Fruit fly (Drosophila melanogaster) whole organism, embryonic: ENCODE measurements around the gene lectin-37Db.

Experiments used
- Awh ChIP-seq: fragments of 200-800 bp; sonication (Bioruptor generic); IDR thresholded peaks from 2 replicates; pipeline ENCODE4, ENCODE4 v1.3.6; 2022; ENCODE audit warnings: missing biosample characterization, missing genetic modification characterization
- Bdp1 ChIP-seq: fragments of 200-800 bp; sonication (Bioruptor generic); optimal IDR thresholded peaks from 3 replicates; lab custom pipeline; 2016; ENCODE audit warnings: missing biosample characterization, missing genetic modification characterization
- CG10147 ChIP-seq: fragments of 200-800 bp; sonication (Bioruptor generic); optimal IDR thresholded peaks from 2 replicates; lab custom pipeline; 2019; ENCODE audit warnings: missing biosample characterization, mild to moderate bottlenecking, missing genetic modification characterization, moderate library complexity
- CG1024 ChIP-seq: fragments of 200-800 bp; sonication (Bioruptor generic); IDR thresholded peaks from 2 replicates; pipeline ENCODE4 v1.3.6; 2022; ENCODE audit warnings: missing biosample characterization, missing genetic modification characterization
- CG1233 ChIP-seq: fragments of 200-800 bp; sonication (Bioruptor generic); optimal IDR thresholded peaks from 4 replicates; lab custom pipeline; 2018; ENCODE audit warnings: missing biosample characterization, mild to moderate bottlenecking, missing genetic modification characterization
- CG12769 ChIP-seq: fragments of 200-800 bp; sonication (Bioruptor generic); optimal IDR thresholded peaks from 2 replicates; lab custom pipeline; 2019; ENCODE audit warnings: missing biosample characterization, mild to moderate bottlenecking, missing genetic modification characterization, moderate library complexity
- CG13123 ChIP-seq: fragments of 200-800 bp; sonication (Bioruptor generic); optimal IDR thresholded peaks from 2 replicates; lab custom pipeline; 2016; ENCODE audit warnings: missing biosample characterization, missing genetic modification characterization
- CG15601 ChIP-seq: fragments of 200-800 bp; sonication (Bioruptor generic); optimal IDR thresholded peaks from 3 replicates; lab custom pipeline; 2019; ENCODE audit warnings: missing biosample characterization, mild to moderate bottlenecking, missing genetic modification characterization, moderate library complexity
- CG1602 ChIP-seq: fragments of 200-800 bp; sonication (Bioruptor generic); optimal IDR thresholded peaks from 3 replicates; lab custom pipeline; 2016; ENCODE audit warnings: missing biosample characterization, missing genetic modification characterization
- CG4424 ChIP-seq: fragments of 200-800 bp; sonication (Bioruptor generic); optimal IDR thresholded peaks from 3 replicates; lab custom pipeline; 2016; ENCODE audit warnings: missing biosample characterization, missing genetic modification characterization
- CG6254 ChIP-seq: fragments of 200-800 bp; sonication (Bioruptor generic); optimal IDR thresholded peaks from 3 replicates; lab custom pipeline; 2017; ENCODE audit warnings: mild to moderate bottlenecking, missing biosample characterization, missing genetic modification reagents, missing genetic modification characterization
- CG8281 ChIP-seq: fragments of 200-800 bp; sonication (Bioruptor generic); optimal IDR thresholded peaks from 2 replicates; lab custom pipeline; 2018; ENCODE audit warnings: missing biosample characterization, mild to moderate bottlenecking, missing genetic modification characterization, moderate library complexity
- D ChIP-seq, 2 experiments: fragments of 200-800 bp in 1 of 2; fragments of >200 bp in 1 of 2; sonication (Bioruptor generic) in 1 of 2; optimal IDR thresholded peaks; 2 replicates in 1 of 2; 3 replicates in 1 of 2; lab custom pipeline; 2017; ENCODE audit warnings: mild to moderate bottlenecking in 1 of 2, missing biosample characterization in 1 of 2, missing genetic modification characterization in 1 of 2, missing genetic modification reagents in 1 of 2
- Doc3 ChIP-seq: fragments of 200-800 bp; sonication (Bioruptor generic); IDR thresholded peaks from 3 replicates; pipeline ENCODE4 v1.3.6; 2022; ENCODE audit warnings: missing biosample characterization, missing genetic modification characterization; ENCODE audit not compliant: partially characterized antibody
- Dp ChIP-seq: fragments of 200-800 bp; sonication (Bioruptor generic); optimal IDR thresholded peaks from 2 replicates; lab custom pipeline; 2018; ENCODE audit warnings: missing biosample characterization, mild to moderate bottlenecking, missing genetic modification characterization, moderate library complexity
- Fer2 ChIP-seq: fragments of 200-800 bp; sonication (Bioruptor generic); optimal IDR thresholded peaks from 2 replicates; lab custom pipeline; 2018; ENCODE audit warnings: missing biosample characterization, mild to moderate bottlenecking, missing genetic modification characterization, moderate library complexity
- HLH3B ChIP-seq: fragments of 200-800 bp; sonication (Bioruptor generic); IDR thresholded peaks from 2 replicates; pipeline ENCODE4 v1.3.6; 2022; ENCODE audit warnings: missing biosample characterization, missing genetic modification characterization
- HLH54F ChIP-seq: fragments of 200-800 bp; sonication (Bioruptor generic); optimal IDR thresholded peaks from 3 replicates; lab custom pipeline; 2016; ENCODE audit warnings: missing biosample characterization, missing genetic modification characterization
- Hand ChIP-seq: fragments of 200-800 bp; sonication (Bioruptor generic); optimal IDR thresholded peaks from 2 replicates; lab custom pipeline; 2017; ENCODE audit warnings: mild to moderate bottlenecking, missing biosample characterization, missing genetic modification reagents, missing genetic modification characterization
- Nf-YB ChIP-seq: fragments of 200-800 bp; sonication (Bioruptor generic); optimal IDR thresholded peaks from 3 replicates; lab custom pipeline; 2019; ENCODE audit warnings: missing biosample characterization, mild to moderate bottlenecking, missing genetic modification characterization, moderate library complexity
- Rfx ChIP-seq: fragments of 200-800 bp; sonication (Bioruptor generic); IDR thresholded peaks from 2 replicates; pipeline ENCODE4 v1.3.6; 2022; ENCODE audit warnings: missing biosample characterization, missing genetic modification characterization
- Scr ChIP-seq: fragments of 200-800 bp; sonication (Bioruptor generic); IDR thresholded peaks from 2 replicates; pipeline ENCODE4 v1.3.6; 2022; ENCODE audit warnings: missing biosample characterization, missing genetic modification characterization; ENCODE audit not compliant: partially characterized antibody
- Sox102F ChIP-seq: fragments of 200-800 bp; sonication (Bioruptor generic); optimal IDR thresholded peaks from 2 replicates; lab custom pipeline; 2018; ENCODE audit warnings: missing biosample characterization, mild to moderate bottlenecking, missing genetic modification characterization, moderate library complexity
- Spps ChIP-seq: fragments of 200-800 bp; sonication (Bioruptor generic); optimal IDR thresholded peaks from 2 replicates; lab custom pipeline; 2018; ENCODE audit warnings: missing biosample characterization, mild to moderate bottlenecking, missing genetic modification characterization
- TFAM ChIP-seq: fragments of 200-800 bp; sonication (Bioruptor generic); optimal IDR thresholded peaks from 2 replicates; lab custom pipeline; 2017; ENCODE audit warnings: missing biosample characterization, missing genetic modification characterization, inconsistent platforms
- Trl ChIP-seq, 3 experiments: fragments of >200 bp in 2 of 3; fragments of 200-800 bp in 1 of 3; sonication (Bioruptor generic) in 1 of 3; optimal IDR thresholded peaks; 2 replicates in 1 of 3; 3 replicates in 2 of 3; lab custom pipeline; 2016 to 2017; ENCODE audit warnings: missing biosample characterization in 1 of 3, missing genetic modification characterization in 1 of 3
- Xbp1 ChIP-seq: fragments of 200-800 bp; sonication (Bioruptor generic); optimal IDR thresholded peaks from 3 replicates; lab custom pipeline; 2016; ENCODE audit warnings: missing biosample characterization, mild to moderate bottlenecking, missing genetic modification characterization
- bowl ChIP-seq: fragments of 200-800 bp; sonication (Bioruptor generic); IDR thresholded peaks from 2 replicates; pipeline ENCODE4 v1.3.6; 2022; ENCODE audit warnings: missing biosample characterization, missing genetic modification characterization
- btn ChIP-seq: fragments of 200-800 bp; sonication (Bioruptor generic); optimal IDR thresholded peaks from 2 replicates; lab custom pipeline; 2016; ENCODE audit warnings: missing biosample characterization, missing genetic modification characterization
- ci ChIP-seq: fragments of 200-800 bp; sonication (Bioruptor generic); IDR thresholded peaks from 3 replicates; pipeline ENCODE4 v1.3.6; 2022; ENCODE audit warnings: missing biosample characterization, missing genetic modification characterization
- fd102C ChIP-seq: fragments of 200-800 bp; sonication (Bioruptor generic); optimal IDR thresholded peaks from 2 replicates; lab custom pipeline; 2018; ENCODE audit warnings: missing biosample characterization, mild to moderate bottlenecking, missing genetic modification characterization, moderate library complexity
- ftz-f1 ChIP-seq: fragments of 200-800 bp; sonication (Bioruptor generic); optimal IDR thresholded peaks from 2 replicates; lab custom pipeline; 2016; ENCODE audit warnings: missing biosample characterization, missing genetic modification characterization
- gcm2 ChIP-seq: fragments of 200-800 bp; sonication (Bioruptor generic); optimal IDR thresholded peaks from 2 replicates; lab custom pipeline; 2016; ENCODE audit warnings: missing biosample characterization, missing genetic modification characterization
- gfzf ChIP-seq: fragments of 200-800 bp; sonication (Bioruptor generic); optimal IDR thresholded peaks from 2 replicates; lab custom pipeline; 2016; ENCODE audit warnings: missing biosample characterization, mild to moderate bottlenecking, missing genetic modification characterization, moderate library complexity
- hth ChIP-seq: fragments of >200 bp; optimal IDR thresholded peaks from 2 replicates; lab custom pipeline; 2017; ENCODE audit warnings: inconsistent platforms
- klu ChIP-seq: fragments of 200-800 bp; sonication (Bioruptor generic); IDR thresholded peaks from 2 replicates; pipeline ENCODE4 v1.3.6; 2022; ENCODE audit warnings: missing biosample characterization, missing genetic modification characterization
- lov ChIP-seq, 2 experiments: fragments of 200-800 bp in 1 of 2; fragments of >200 bp in 1 of 2; sonication (Bioruptor generic) in 1 of 2; IDR thresholded peaks in 1 of 2; optimal IDR thresholded peaks in 1 of 2; 2 replicates in 1 of 2; 3 replicates in 1 of 2; pipeline versions ENCODE4 v1.3.6 to Lab custom; 2017 to 2022; ENCODE audit warnings: missing biosample characterization in 1 of 2, missing genetic modification characterization in 1 of 2
- luna ChIP-seq: fragments of 200-800 bp; sonication (Bioruptor generic); optimal IDR thresholded peaks from 2 replicates; lab custom pipeline; 2016; ENCODE audit warnings: missing biosample characterization, missing genetic modification characterization
- nom ChIP-seq: fragments of 200-800 bp; sonication (Bioruptor generic); optimal IDR thresholded peaks from 2 replicates; lab custom pipeline; 2017; ENCODE audit warnings: missing biosample characterization, missing genetic modification characterization, mild to moderate bottlenecking, moderate library complexity, missing genetic modification reagents
- pb ChIP-seq: fragments of 200-800 bp; sonication (Bioruptor generic); optimal IDR thresholded peaks from 3 replicates; lab custom pipeline; 2016; ENCODE audit warnings: missing biosample characterization, missing genetic modification characterization
- pita ChIP-seq: fragments of 200-800 bp; sonication (Bioruptor generic); optimal IDR thresholded peaks from 2 replicates; lab custom pipeline; 2017; ENCODE audit warnings: missing biosample characterization, mild to moderate bottlenecking, missing genetic modification characterization
- pnt ChIP-seq: fragments of 200-800 bp; sonication (Bioruptor generic); optimal IDR thresholded peaks from 3 replicates; lab custom pipeline; 2016; ENCODE audit warnings: missing biosample characterization, missing genetic modification characterization
- pros ChIP-seq: fragments of 200-800 bp; sonication (Bioruptor generic); optimal IDR thresholded peaks from 3 replicates; lab custom pipeline; 2019; ENCODE audit warnings: missing biosample characterization, mild to moderate bottlenecking, missing genetic modification characterization, moderate library complexity
- pum ChIP-seq: fragments of 200-800 bp; sonication (Bioruptor generic); optimal IDR thresholded peaks from 2 replicates; lab custom pipeline; 2016; ENCODE audit warnings: missing biosample characterization, missing genetic modification characterization
- ro ChIP-seq: fragments of 200-800 bp; sonication (Bioruptor generic); IDR thresholded peaks from 2 replicates; pipeline ENCODE4 v1.3.6; 2022; ENCODE audit warnings: missing biosample characterization, missing genetic modification characterization
- sima ChIP-seq: fragments of 200-800 bp; sonication (Bioruptor generic); optimal IDR thresholded peaks from 2 replicates; lab custom pipeline; 2016; ENCODE audit warnings: missing biosample characterization, missing genetic modification characterization
- slbo ChIP-seq: fragments of 200-800 bp; sonication (Bioruptor generic); IDR thresholded peaks from 2 replicates; pipeline ENCODE4 v1.3.6; 2022; ENCODE audit warnings: missing biosample characterization, missing genetic modification characterization
- ssp ChIP-seq: fragments of 200-800 bp; sonication (Bioruptor generic); IDR thresholded peaks from 2 replicates; pipeline ENCODE4 v1.3.6; 2022; ENCODE audit warnings: missing biosample characterization, missing genetic modification characterization
- tll ChIP-seq, 2 experiments: fragments of 200-800 bp in 1 of 2; fragments of >200 bp in 1 of 2; sonication (Bioruptor generic) in 1 of 2; optimal IDR thresholded peaks; 2 replicates each; lab custom pipeline; 2017 to 2019; ENCODE audit warnings: missing biosample characterization in 2 of 2, missing genetic modification characterization in 2 of 2, mild to moderate bottlenecking in 1 of 2, moderate library complexity in 1 of 2
- yki ChIP-seq: fragments of >200 bp; optimal IDR thresholded peaks from 3 replicates; lab custom pipeline; 2018

The lectin-37Db gene

DNA sequence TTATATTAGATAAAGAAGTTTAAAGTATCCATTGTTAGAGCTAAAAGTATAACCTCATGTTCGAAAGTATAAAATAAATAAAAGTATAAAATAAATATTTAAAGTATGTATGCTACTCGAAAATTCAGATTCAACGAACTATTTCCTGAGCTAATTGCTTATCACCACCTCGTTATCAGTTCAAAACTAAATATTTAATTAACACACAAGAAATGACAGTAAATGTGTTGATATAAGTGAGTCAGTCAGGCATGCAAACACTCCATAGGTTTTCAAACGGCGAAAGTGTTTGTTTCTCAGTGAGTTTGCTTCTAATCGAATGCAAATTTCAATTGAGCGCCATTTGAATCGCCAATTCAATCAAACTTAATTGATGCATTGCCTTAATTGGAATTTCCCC is 15.4 kb downstream of the lectin-37Db start (continued):
- TF ChIP-seq CG6254 (GFP tag; lab: Kevin White, UChicago) (peak; percentile 59), lov (optimal IDR thresholded peaks at IDR 0.05; lab: Kevin White, UChicago) (no peak), lov (GFP tag; IDR thresholded peaks at IDR 0.05; lab: Robert Waterston, UW) (no peak), CG1602 (no peak), TFAM (GFP tag; lab: Kevin White, UChicago) (peak; percentile 10), pum (no peak), Scr (GFP tag; lab: Robert Waterston, UW) (no peak), pb (GFP tag; lab: Kevin White, UChicago) (no peak), Awh (peak; percentile 36; the same call in 1 of the 2 replicates), bowl (GFP tag; lab: Robert Waterston, UW) (no peak), ro (GFP tag; lab: Robert Waterston, UW) (no peak), Bdp1 (GFP tag; lab: Kevin White, UChicago) (no peak), pros (no peak), sima (GFP tag; lab: Kevin White, UChicago) (no peak), gfzf (no peak), CG8281 (tag; lab: Kevin White, UChicago) (peak; percentile 50), Sox102F (GFP tag; lab: Kevin White, UChicago) (peak; percentile 34), hth (lab: Kevin White, UChicago) (no peak), ftz-f1 (GFP tag; lab: Kevin White, UChicago) (no peak), Spps (peak; percentile 70), D (optimal IDR thresholded peaks at IDR 0.05; lab: Kevin White, UChicago) (no peak), D (GFP tag; optimal IDR thresholded peaks at IDR 0.05; lab: Kevin White, UChicago) (peak; percentile 64), CG15601 (peak; percentile 66), CG1233 (GFP tag; lab: Kevin White, UChicago) (peak; percentile 78), btn (GFP tag; lab: Kevin White, UChicago) (no peak), Xbp1 (no peak), Dp (GFP tag; lab: Kevin White, UChicago) (no peak), CG10147 (GFP tag; lab: Kevin White, UChicago) (peak; percentile 35), Hand (GFP tag; lab: Kevin White, UChicago) (no peak), yki (lab: Kevin White, UChicago) (no peak), klu (GFP tag; lab: Robert Waterston, UW) (no peak), Nf-YB (GFP tag; lab: Kevin White, UChicago) (peak; percentile 57), slbo (GFP tag; lab: Robert Waterston, UW) (no peak), luna (GFP tag; lab: Kevin White, UChicago) (no peak), Fer2 (no peak), CG1024 (GFP tag; lab: Robert Waterston, UW) (peak; percentile 30; the same call in 1 of the 2 replicates), gcm2 (GFP tag; lab: Kevin White, UChicago) (no peak), Doc3 (GFP tag; lab: Robert Waterston, UW) (no peak), CG4424 (GFP tag; lab: Kevin White, UChicago) (no peak), HLH3B (GFP tag; lab: Robert Waterston, UW) (no peak), ssp (GFP tag; lab: Robert Waterston, UW) (no peak), nom (no peak), tll (GFP tag; optimal IDR thresholded peaks at IDR 0.05; lab: Kevin White, UChicago) (no peak), fd102C (GFP tag; lab: Kevin White, UChicago) (peak; percentile 79), CG13123 (GFP tag; lab: Kevin White, UChicago) (no peak), Rfx (GFP tag; lab: Robert Waterston, UW) (no peak), HLH54F (GFP tag; lab: Kevin White, UChicago) (no peak), Trl (optimal IDR thresholded peaks at IDR 0.05; lab: Kevin White, UChicago) (no peak), Trl (GFP tag; optimal IDR thresholded peaks at IDR 0.05; lab: Kevin White, UChicago) (no peak), CG12769 (tag; lab: Kevin White, UChicago) (no peak), pita (GFP tag; lab: Kevin White, UChicago) (no peak), ci (GFP tag; lab: Robert Waterston, UW) (peak; percentile 56; the same call in 1 of the 3 replicates), pnt (GFP tag; lab: Kevin White, UChicago) (no peak)
